Worm (Caenorhabditis elegans): Measurements from ENCODE around the gene C52B11.5.

The C52B11.5 gene

DNA sequence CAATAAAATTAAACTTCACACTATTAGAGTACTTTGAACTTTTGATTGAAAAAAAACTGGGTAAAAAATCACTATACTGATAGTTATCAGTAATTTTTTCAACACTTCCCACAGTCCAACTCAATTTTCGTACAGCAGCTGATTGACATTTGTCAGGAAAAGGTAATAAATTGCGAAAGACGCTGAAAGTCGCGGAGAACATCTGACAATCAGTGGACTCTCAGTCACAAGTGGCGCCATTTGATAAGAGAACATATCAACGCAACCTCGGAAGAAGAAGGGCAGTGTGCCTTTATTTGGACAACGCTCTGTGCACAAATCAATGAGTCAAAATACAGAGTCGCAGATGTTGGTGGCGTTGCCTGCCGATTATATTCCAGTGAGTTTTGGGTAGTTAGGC lies at the start of gene C52B11.5:
Gene C52B11.5, plus strand, starts transcription at position 250 of the 400 bp plus-strand sequence.
- TF ChIP-seq unc-62 (GFP tag; optimal IDR thresholded peaks at IDR 0.05): no peak

DNA sequence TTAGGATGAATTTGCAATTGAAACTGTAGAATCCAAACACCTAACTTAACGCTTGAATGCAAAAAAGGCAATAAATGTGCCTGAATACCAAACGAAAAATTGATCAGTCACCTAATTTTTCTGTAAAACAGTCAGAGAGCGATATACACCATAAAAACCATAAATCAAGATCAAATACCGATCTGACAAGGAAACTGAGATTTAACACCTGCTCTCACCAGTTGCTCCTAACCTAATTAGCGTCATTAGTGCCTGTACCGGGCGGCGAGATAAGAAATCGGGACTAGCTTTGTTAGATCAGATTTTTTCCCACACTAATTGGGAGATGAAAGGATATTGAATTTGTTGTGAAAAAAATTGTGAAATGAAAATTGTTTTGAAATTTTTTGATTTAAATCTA lies 49.5 kb upstream of the C52B11.5 start:
- no peak for TF ChIP-seq unc-62 (GFP tag; optimal IDR thresholded peaks at IDR 0.05)

DNA sequence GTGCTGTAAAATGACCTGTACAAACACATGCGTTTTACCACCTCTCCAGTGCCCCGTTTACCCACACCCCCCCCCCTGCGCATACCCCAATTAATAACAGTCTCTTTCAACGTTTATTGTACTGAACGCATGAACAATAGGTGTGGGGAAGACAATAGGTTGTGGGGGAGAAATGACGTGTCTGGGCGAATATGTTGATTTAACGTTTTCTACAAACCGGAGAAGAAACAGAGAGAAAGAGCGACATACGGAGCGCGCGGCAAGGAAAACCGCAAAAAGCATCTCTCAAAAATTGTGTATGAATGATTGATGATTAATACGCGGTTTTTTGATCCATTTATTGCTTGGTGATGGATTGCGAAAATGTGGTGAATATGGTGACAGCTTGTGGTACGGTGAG lies 48.7 kb upstream of the C52B11.5 start:
- no peak for TF ChIP-seq unc-62 (GFP tag; optimal IDR thresholded peaks at IDR 0.05)

DNA sequence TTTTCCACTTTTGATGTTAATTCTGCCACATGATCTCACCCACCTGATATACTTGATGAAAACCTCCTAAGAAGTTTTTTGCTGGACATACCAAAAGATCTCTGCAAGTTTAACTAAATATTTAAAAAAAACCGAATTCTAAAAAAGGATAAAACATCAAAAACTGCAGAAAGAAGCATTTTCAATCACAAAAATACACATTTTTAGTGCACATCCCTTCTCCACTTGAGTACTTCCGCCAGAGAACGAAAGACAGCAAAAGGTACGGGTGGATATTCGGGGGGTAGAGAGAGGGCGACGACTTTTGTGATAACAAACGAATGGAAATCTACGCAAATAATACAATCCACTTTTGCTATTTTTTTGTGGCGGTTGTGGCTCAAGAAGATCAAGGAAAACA lies 41.9 kb upstream of the C52B11.5 start, which contains the start of gene C46H3.2:
Gene C46H3.2, minus strand, starts transcription at position 101 of the 400 bp plus-strand sequence.
- no peak for TF ChIP-seq unc-62 (GFP tag; optimal IDR thresholded peaks at IDR 0.05)

DNA sequence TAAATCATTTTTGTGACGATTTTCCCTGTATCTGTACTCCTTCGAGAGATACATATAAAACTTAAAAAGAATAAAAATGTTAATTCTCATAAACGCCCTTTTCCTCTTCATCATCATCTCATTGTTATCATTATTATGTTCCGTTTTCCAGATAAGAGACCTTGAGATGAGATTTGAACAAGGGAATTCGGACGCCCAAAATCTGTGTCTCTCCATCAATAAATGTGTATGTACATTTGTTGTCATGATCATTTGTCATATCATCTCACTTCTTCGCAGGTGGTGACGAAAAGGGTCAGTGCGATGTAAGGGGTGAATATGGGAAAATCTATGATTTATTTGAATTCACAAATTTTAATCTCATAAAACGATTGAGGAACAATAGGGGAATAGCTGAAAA lies 40.5 kb upstream of the C52B11.5 start:
- no peak for TF ChIP-seq unc-62 (GFP tag; optimal IDR thresholded peaks at IDR 0.05)

DNA sequence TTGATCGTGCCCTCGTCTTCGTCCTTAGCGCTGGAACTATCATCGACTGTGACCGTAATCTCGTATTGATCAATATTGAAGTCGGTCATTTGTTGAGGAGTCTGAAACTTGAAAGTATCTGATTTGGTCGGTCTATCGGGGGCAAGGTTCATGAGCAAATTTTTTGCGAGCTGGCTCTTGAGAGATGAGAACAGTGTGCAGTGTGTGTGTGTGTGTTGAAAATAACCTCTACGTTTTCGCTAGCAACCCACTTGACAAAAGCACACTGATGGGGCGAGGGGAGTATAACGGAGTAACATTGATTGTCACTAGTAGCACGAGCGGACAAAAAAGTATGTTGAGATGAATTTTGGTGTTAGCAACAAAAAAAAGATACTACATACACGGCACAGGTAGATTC lies 33.8 kb upstream of the C52B11.5 start, which contains the start of gene C25G6.3:
Gene C25G6.3, minus strand, starts transcription at position 101 of the 400 bp plus-strand sequence.
- no peak for TF ChIP-seq unc-62 (GFP tag; optimal IDR thresholded peaks at IDR 0.05)

DNA sequence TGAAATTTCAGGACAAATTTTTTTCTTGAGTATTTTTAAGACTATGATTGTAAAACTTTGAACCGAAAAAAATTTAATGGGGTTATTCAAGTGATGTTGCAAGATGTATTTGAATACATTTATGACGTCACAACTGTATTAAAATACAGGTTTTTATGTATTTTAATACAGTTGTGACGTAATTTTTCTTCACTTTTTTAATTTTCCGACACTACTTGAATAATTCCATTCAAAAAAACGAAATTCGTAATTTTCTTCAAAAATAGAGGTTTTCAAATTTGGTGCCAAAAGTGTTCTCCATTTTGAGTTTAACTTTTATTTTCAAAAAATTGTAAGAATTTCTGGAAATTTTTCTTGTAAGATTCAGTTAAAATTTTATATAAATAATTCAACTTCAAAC lies 29.8 kb upstream of the C52B11.5 start:
- no peak for TF ChIP-seq unc-62 (GFP tag; optimal IDR thresholded peaks at IDR 0.05)

DNA sequence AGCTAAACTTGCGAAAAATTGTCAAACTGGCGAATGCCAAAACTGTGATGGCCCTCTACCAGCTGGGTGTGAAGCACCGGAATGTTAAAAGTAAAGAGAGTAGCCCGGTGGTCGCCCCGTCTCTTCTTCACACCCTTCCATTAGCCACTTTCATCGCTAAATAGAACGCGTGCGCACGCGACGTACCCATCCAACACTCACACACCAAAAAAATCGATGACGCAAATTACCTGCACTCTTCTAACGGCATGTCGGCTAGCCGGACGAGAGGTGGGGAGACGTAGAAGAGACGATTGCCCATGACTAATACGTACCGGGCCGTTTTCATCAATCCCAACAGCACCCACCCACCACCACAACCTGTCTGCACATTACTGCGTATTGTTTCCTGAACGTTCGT lies 28.4 kb upstream of the C52B11.5 start:
- no peak for TF ChIP-seq unc-62 (GFP tag; optimal IDR thresholded peaks at IDR 0.05)

DNA sequence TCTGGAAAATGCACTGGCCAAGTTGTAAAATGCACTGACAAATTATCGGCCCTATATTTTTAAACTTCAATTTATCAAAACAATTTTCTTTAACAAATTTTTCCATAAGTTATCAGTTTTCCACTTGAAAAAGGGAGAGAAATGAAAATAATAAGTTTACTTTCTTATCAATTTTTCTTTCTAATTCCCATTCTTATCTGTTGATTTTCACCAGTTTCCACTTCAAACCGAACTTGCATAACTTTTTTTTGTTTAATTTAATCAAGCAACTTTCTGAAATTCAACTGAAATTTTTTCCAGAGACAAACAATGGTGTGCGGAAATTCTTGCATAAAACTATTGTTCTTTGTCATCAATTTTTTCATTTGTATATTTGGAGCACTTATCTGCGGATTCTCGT lies 26.9 kb upstream of the C52B11.5 start, which contains the start of gene tsp-9:
Gene tsp-9, plus strand, starts transcription at position 301 of the 400 bp plus-strand sequence.
- no peak for TF ChIP-seq unc-62 (GFP tag; optimal IDR thresholded peaks at IDR 0.05)

DNA sequence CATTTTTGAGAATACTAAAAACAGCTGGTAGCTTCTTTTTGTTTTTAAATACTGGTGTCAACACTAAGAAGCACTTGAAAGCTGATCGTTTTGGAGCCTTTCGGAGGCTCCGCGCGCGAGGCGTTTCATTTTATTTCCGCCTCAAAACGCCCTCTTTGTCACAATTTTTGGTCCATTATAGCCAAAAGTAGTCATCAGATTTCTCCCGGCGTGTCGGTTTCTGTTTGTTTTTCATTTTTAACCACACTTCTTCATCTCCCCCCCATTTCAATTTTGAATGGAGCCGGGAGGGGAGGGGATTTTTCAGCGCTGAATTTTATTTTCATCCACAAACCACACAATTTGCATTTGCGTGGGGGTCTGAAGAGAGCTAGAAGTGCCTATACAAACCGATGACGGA lies 22.9 kb upstream of the C52B11.5 start, which contains the start of gene C25G6.4:
Gene C25G6.4, minus strand, starts transcription at position 101 of the 400 bp plus-strand sequence.
- no peak for TF ChIP-seq unc-62 (GFP tag; optimal IDR thresholded peaks at IDR 0.05)

DNA sequence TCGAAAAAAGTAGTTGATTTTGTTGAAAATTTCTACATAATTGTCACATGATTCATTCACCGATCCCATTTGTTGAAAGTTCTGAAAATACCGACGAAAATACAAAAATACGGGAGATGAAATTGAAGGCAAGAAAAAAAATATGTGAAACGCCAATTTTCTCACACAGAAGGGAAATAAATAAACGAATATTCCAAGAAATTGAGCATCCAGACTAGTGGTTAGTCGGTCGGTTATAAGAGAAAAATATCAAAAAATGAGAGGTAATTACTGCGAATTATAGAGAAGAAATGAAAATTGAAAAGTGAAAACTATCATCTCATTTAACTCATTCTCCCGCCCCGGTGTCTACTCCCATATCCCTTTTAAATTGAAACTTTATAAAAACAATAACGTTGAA lies 17.0 kb upstream of the C52B11.5 start, which contains the start of gene npr-11:
Gene npr-11, minus strand, starts transcription at position 101 of the 400 bp plus-strand sequence.
- no peak for TF ChIP-seq unc-62 (GFP tag; optimal IDR thresholded peaks at IDR 0.05)

DNA sequence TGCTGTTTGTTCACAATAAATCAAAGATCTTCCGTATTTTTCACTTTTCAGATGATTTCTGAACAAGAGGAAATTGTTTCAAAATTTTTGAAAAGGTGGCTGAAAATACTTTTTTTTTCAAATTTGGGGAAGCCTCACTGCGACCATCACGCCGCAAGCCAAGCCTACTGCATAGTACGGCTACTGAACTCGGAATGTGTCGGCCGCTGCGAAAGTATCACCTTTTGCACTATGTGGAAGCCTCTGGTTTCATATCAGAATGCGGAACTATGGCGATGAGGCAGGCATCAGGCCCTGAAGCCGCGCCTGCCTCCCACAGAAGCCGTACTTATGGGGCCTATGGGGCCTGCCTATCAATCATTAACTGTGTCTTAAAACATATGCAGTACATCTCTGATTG lies 14.9 kb upstream of the C52B11.5 start:
- TF ChIP-seq unc-62 (GFP tag; optimal IDR thresholded peaks at IDR 0.05): no peak

DNA sequence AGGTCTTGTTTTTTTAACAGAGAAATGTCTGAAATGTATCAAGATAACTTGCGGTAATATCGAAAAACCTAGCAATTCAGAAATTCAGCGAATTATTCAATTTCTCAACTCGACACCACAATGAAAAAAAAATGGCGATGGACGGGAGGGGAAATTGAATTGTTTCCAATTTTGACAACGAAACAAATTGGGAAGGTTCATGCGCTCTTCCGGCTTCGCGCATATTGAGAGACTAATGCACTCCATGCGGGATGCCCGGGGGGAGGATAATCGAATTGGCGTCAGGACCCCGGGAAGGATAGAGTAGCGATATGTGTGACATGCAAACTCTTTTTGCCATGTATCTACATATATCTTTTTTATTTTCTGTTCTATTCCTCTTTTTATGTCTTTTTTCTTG lies 7.3 kb upstream of the C52B11.5 start:
- no peak for TF ChIP-seq unc-62 (GFP tag; optimal IDR thresholded peaks at IDR 0.05)

DNA sequence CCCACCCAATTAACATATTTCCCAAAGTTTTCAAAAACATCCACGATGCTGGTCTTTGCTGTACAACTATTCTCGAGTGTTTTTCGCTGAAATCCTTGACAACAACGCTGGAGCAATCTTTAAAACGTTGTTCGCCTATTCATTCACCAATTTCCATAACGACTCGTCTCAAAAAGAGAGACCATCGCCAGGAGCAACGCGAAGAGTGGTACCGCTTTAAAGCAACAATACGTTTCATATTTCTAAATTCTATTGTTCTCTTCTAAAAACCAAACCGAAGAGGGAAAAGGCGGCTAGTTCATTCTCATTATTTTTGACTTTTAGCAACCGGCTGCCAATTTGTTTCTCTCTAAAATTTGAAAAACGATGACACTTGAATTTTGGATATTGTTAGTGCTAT lies 2.0 kb upstream of the C52B11.5 start, which contains the start of gene C25G6.1:
Gene C25G6.1, plus strand, starts transcription at position 301 of the 400 bp plus-strand sequence.
- no peak for TF ChIP-seq unc-62 (GFP tag; optimal IDR thresholded peaks at IDR 0.05)

DNA sequence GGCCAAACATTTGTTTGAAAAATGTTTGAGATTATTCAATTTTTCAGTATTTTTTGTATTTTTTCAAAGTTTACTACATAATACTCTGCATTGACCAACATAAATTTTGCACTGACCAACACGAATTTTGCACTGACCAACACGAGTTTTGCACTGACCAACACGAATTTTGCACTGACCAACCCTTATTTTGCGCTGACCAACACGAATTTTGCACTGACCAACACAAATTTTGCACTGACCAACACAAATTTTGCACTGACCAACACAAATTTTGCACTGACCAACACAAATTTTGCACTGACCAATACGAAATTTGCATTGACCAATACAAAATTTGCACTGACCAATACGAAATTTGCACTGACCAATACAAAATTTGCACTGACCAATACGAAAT lies 20.3 kb downstream of the C52B11.5 start:
- no peak for TF ChIP-seq unc-62 (GFP tag; optimal IDR thresholded peaks at IDR 0.05)

DNA sequence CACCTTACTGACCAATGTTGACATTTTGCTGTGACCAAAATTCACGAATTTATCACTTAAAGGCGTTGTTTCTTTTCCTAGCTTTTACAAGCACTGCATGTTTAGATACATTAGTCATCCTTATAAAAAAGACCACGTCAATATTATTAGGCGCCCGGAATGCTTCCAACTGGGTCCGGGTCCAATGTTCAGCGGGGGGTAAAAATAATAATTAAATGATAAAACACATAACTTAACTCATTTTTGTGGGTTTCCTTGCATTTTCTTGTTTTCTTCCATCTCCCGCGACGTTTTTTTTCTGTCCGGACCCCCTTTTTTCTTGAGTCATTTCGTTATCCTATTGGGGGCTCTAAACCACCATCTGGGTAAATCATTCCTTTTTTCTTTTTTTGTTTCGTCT lies 20.9 kb downstream of the C52B11.5 start:
- TF ChIP-seq unc-62 (GFP tag; optimal IDR thresholded peaks at IDR 0.05): no peak

DNA sequence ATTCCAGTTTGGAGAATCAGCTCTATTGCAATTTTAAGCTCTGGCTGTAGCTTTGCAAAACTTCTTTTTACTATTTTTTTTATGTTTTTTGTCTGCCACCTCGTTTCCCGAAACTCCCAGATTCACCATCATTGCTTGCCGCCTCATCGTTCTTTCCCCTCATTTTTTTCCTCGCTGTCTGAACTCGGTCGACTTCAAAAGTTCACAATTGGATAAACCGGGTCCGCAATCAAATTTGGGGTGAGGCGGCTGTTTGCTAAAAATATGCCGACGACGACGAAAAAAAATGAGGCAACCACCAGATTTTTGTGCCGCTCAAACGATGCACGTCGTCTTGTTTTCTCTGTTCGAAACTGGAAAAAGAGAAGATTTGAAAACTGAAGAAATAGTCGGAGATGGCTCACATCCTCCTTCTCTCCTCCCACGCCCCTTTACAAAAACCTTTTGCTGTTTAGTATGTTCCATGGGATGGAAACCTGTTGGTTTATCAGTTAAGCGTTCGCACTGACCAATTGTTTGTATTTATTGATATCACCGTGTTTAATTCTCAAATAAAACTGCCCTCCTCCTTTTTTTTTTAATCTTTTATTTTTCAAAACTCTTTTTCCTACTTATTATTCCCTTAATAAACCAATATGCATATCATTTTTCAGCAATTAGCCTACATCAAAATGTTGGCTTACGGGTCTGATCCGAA lies 22.2 kb downstream of the C52B11.5 start, which contains the start of gene dop-4:
Gene dop-4, plus strand, starts transcription at position 647 of the 697 bp plus-strand sequence.
- no peak for TF ChIP-seq unc-62 (GFP tag; optimal IDR thresholded peaks at IDR 0.05)

All from whole organism, dauer.